Fruit fly (Drosophila melanogaster) whole organism, embryonic: ENCODE measurements around the gene flip.

Experiments
- Atf-2 ChIP-seq: fragments of 200-800 bp; sonication (Bioruptor generic); optimal IDR thresholded peaks from 2 replicates; lab custom pipeline; 2016; ENCODE audit warnings: missing biosample characterization, missing genetic modification characterization
- C15 ChIP-seq: fragments of 200-800 bp; sonication (Bioruptor generic); IDR thresholded peaks from 3 replicates; pipeline ENCODE4 v1.3.6; 2022; ENCODE audit warnings: missing biosample characterization, missing genetic modification characterization
- CG11456 ChIP-seq: fragments of 200-800 bp; sonication (Bioruptor generic); IDR thresholded peaks from 3 replicates; pipeline ENCODE4 v1.3.6; 2022; ENCODE audit warnings: missing biosample characterization, missing genetic modification characterization
- CG12236 ChIP-seq: fragments of 200-800 bp; sonication (Bioruptor generic); optimal IDR thresholded peaks from 2 replicates; lab custom pipeline; 2016; ENCODE audit warnings: missing biosample characterization, missing genetic modification characterization
- CG1233 ChIP-seq: fragments of 200-800 bp; sonication (Bioruptor generic); optimal IDR thresholded peaks from 4 replicates; lab custom pipeline; 2018; ENCODE audit warnings: missing biosample characterization, mild to moderate bottlenecking, missing genetic modification characterization
- CG12942 ChIP-seq: fragments of 200-800 bp; sonication (Bioruptor generic); optimal IDR thresholded peaks from 3 replicates; lab custom pipeline; 2016; ENCODE audit warnings: missing biosample characterization, missing genetic modification characterization
- CG14710 ChIP-seq: fragments of 200-800 bp; sonication (Bioruptor generic); optimal IDR thresholded peaks from 3 replicates; lab custom pipeline; 2019; ENCODE audit warnings: missing biosample characterization, mild to moderate bottlenecking, missing genetic modification characterization, moderate library complexity
- CG17361 ChIP-seq: fragments of 200-800 bp; sonication (Bioruptor generic); IDR thresholded peaks from 3 replicates; pipeline ENCODE4 v1.3.6; 2022; ENCODE audit warnings: missing biosample characterization, missing genetic modification characterization
- CG17802 ChIP-seq: fragments of 200-800 bp; sonication (Bioruptor generic); optimal IDR thresholded peaks from 2 replicates; lab custom pipeline; 2018; ENCODE audit warnings: missing biosample characterization, mild to moderate bottlenecking, missing genetic modification characterization, moderate library complexity
- CG1792 ChIP-seq: fragments of 200-800 bp; sonication (Bioruptor generic); optimal IDR thresholded peaks from 2 replicates; lab custom pipeline; 2016; ENCODE audit warnings: missing biosample characterization, missing genetic modification characterization
- CG18011 ChIP-seq: fragments of 200-800 bp; sonication (Bioruptor generic); optimal IDR thresholded peaks from 2 replicates; lab custom pipeline; 2017; ENCODE audit warnings: missing biosample characterization, missing genetic modification characterization, mild to moderate bottlenecking, moderate library complexity, missing genotype
- CG18764 ChIP-seq: fragments of 200-800 bp; sonication (Bioruptor generic); optimal IDR thresholded peaks from 3 replicates; lab custom pipeline; 2016; ENCODE audit warnings: missing biosample characterization, missing genetic modification characterization
- CG2129 ChIP-seq: fragments of 200-800 bp; sonication (Bioruptor generic); IDR thresholded peaks from 2 replicates; pipeline ENCODE4 v1.3.6; 2022; ENCODE audit warnings: missing biosample characterization, missing genetic modification characterization; ENCODE audit not compliant: partially characterized antibody
- CG2678 ChIP-seq: fragments of 200-800 bp; sonication (Bioruptor generic); optimal IDR thresholded peaks from 3 replicates; lab custom pipeline; 2019; ENCODE audit warnings: missing biosample characterization, mild to moderate bottlenecking, missing genetic modification characterization, moderate library complexity
- CG3281 ChIP-seq: fragments of 200-800 bp; sonication (Bioruptor generic); optimal IDR thresholded peaks from 3 replicates; lab custom pipeline; 2017; ENCODE audit warnings: missing biosample characterization, mild to moderate bottlenecking, missing genetic modification characterization
- CG3407 ChIP-seq: fragments of 200-800 bp; sonication (Bioruptor generic); optimal IDR thresholded peaks from 2 replicates; lab custom pipeline; 2018; ENCODE audit warnings: missing biosample characterization, mild to moderate bottlenecking, missing genetic modification characterization
- CG6791 ChIP-seq: fragments of 200-800 bp; sonication (Bioruptor generic); IDR thresholded peaks from 3 replicates; pipeline ENCODE4 v1.3.6; 2022; ENCODE audit warnings: missing biosample characterization, missing genetic modification characterization; ENCODE audit not compliant: partially characterized antibody
- CG7372 ChIP-seq: fragments of 200-800 bp; sonication (Bioruptor generic); IDR thresholded peaks from 2 replicates; pipeline ENCODE4 v1.3.6; 2022; ENCODE audit warnings: missing biosample characterization, missing genetic modification characterization
- CG7786 ChIP-seq: fragments of 200-800 bp; sonication (Bioruptor generic); optimal IDR thresholded peaks from 2 replicates; lab custom pipeline; 2016; ENCODE audit warnings: missing biosample characterization, missing genetic modification characterization
- CG7928 ChIP-seq: fragments of 200-800 bp; sonication (Bioruptor generic); optimal IDR thresholded peaks from 2 replicates; lab custom pipeline; 2017; ENCODE audit warnings: missing biosample characterization, mild to moderate bottlenecking, missing genetic modification characterization
- CG8478 ChIP-seq: fragments of >200 bp; optimal IDR thresholded peaks from 2 replicates; lab custom pipeline; 2018
- CG9817 ChIP-seq: fragments of 200-800 bp; sonication (Bioruptor generic); optimal IDR thresholded peaks from 2 replicates; lab custom pipeline; 2018; ENCODE audit warnings: missing biosample characterization, mild to moderate bottlenecking, missing genetic modification characterization, moderate library complexity
- CkIIα-i1 ChIP-seq: fragments of 200-800 bp; sonication (Bioruptor generic); IDR thresholded peaks from 2 replicates; pipeline ENCODE4 v1.3.6; 2022; ENCODE audit warnings: missing biosample characterization, missing genetic modification characterization
- CoRest ChIP-seq: fragments of 200-800 bp; sonication (Bioruptor generic); optimal IDR thresholded peaks from 3 replicates; lab custom pipeline; 2018; ENCODE audit warnings: missing biosample characterization, mild to moderate bottlenecking, missing genetic modification characterization, moderate library complexity
- D19A ChIP-seq: fragments of 200-800 bp; optimal IDR thresholded peaks from 3 replicates; lab custom pipeline; 2019; ENCODE audit warnings: missing biosample characterization, mild to moderate bottlenecking, missing genetic modification characterization, moderate library complexity
- Deaf1 ChIP-seq: fragments of 200-800 bp; optimal IDR thresholded peaks from 3 replicates; lab custom pipeline; 2019; ENCODE audit warnings: missing biosample characterization, mild to moderate bottlenecking, missing genetic modification characterization, moderate library complexity
- Dek ChIP-seq: fragments of 200-800 bp; sonication (Bioruptor generic); optimal IDR thresholded peaks from 3 replicates; lab custom pipeline; 2019; ENCODE audit warnings: missing biosample characterization, mild to moderate bottlenecking, missing genetic modification characterization, moderate library complexity
- E2f2 ChIP-seq: fragments of 200-800 bp; sonication (Bioruptor generic); IDR thresholded peaks from 2 replicates; pipeline ENCODE4 v1.3.6; 2022; ENCODE audit warnings: missing biosample characterization, missing genetic modification characterization
- Lim3 ChIP-seq: fragments of 200-800 bp; sonication (Bioruptor generic); IDR thresholded peaks from 2 replicates; pipeline ENCODE4 v1.3.6; 2022; ENCODE audit warnings: missing biosample characterization, missing genetic modification characterization
- Neu2 ChIP-seq: fragments of 200-800 bp; sonication (Bioruptor generic); optimal IDR thresholded peaks from 3 replicates; lab custom pipeline; 2016; ENCODE audit warnings: missing biosample characterization, missing genetic modification characterization, borderline replicate concordance
- Ravus ChIP-seq: fragments of 200-800 bp; sonication (Bioruptor generic); IDR thresholded peaks from 2 replicates; pipeline ENCODE4 v1.3.6; 2022; ENCODE audit warnings: missing biosample characterization, missing genetic modification characterization
- Side ChIP-seq: fragments of 200-800 bp; sonication (Bioruptor generic); optimal IDR thresholded peaks from 2 replicates; lab custom pipeline; 2016; ENCODE audit warnings: missing biosample characterization, missing genetic modification characterization
- Sox102F ChIP-seq: fragments of 200-800 bp; sonication (Bioruptor generic); optimal IDR thresholded peaks from 2 replicates; lab custom pipeline; 2018; ENCODE audit warnings: missing biosample characterization, mild to moderate bottlenecking, missing genetic modification characterization, moderate library complexity
- bab2 ChIP-seq: fragments of 200-800 bp; sonication (Bioruptor generic); optimal IDR thresholded peaks from 2 replicates; lab custom pipeline; 2016; ENCODE audit warnings: missing biosample characterization, missing genetic modification characterization
- cas ChIP-seq: fragments of 200-800 bp; sonication (Bioruptor generic); IDR thresholded peaks from 2 replicates; pipeline ENCODE4 v1.3.6; 2022; ENCODE audit warnings: missing biosample characterization, missing genetic modification characterization
- dm ChIP-seq: fragments of 200-800 bp; sonication (Bioruptor generic); optimal IDR thresholded peaks from 3 replicates; lab custom pipeline; 2016; ENCODE audit warnings: missing biosample characterization, missing genetic modification characterization
- fd96Cb ChIP-seq: fragments of 200-800 bp; sonication (Bioruptor generic); optimal IDR thresholded peaks from 2 replicates; lab custom pipeline; 2018; ENCODE audit warnings: missing biosample characterization, mild to moderate bottlenecking, missing genetic modification characterization, moderate library complexity
- gt ChIP-seq: fragments of 200-800 bp; sonication (Bioruptor generic); IDR thresholded peaks from 2 replicates; pipeline ENCODE4 v1.3.6; 2022; ENCODE audit warnings: missing biosample characterization, missing genetic modification characterization
- ind ChIP-seq: fragments of 200-800 bp; sonication (Bioruptor generic); optimal IDR thresholded peaks from 3 replicates; lab custom pipeline; 2016; ENCODE audit warnings: missing biosample characterization, missing genetic modification characterization
- jing ChIP-seq: fragments of 200-800 bp; sonication (Bioruptor generic); optimal IDR thresholded peaks from 2 replicates; lab custom pipeline; 2018; ENCODE audit warnings: missing biosample characterization, mild to moderate bottlenecking, missing genetic modification characterization
- ken ChIP-seq: fragments of 200-800 bp; sonication (Bioruptor generic); IDR thresholded peaks from 3 replicates; pipeline ENCODE4 v1.3.6; 2022; ENCODE audit warnings: missing biosample characterization, missing genetic modification characterization
- kni ChIP-seq: fragments of 200-800 bp; sonication (Bioruptor generic); optimal IDR thresholded peaks from 3 replicates; lab custom pipeline; 2017; ENCODE audit warnings: mild to moderate bottlenecking, missing biosample characterization, missing genetic modification reagents, missing genetic modification characterization
- lola ChIP-seq, 3 experiments: fragments of >200 bp in 2 of 3; fragments of 200-800 bp in 1 of 3; sonication (Bioruptor generic) in 1 of 3; optimal IDR thresholded peaks; 2 replicates each; lab custom pipeline; 2017 to 2019; ENCODE audit warnings: missing biosample characterization in 3 of 3, missing genetic modification characterization in 3 of 3, mild to moderate bottlenecking in 1 of 3, moderate library complexity in 1 of 3
- lov ChIP-seq, 2 experiments: fragments of 200-800 bp in 1 of 2; fragments of >200 bp in 1 of 2; sonication (Bioruptor generic) in 1 of 2; IDR thresholded peaks in 1 of 2; optimal IDR thresholded peaks in 1 of 2; 2 replicates in 1 of 2; 3 replicates in 1 of 2; pipeline versions ENCODE4 v1.3.6 to Lab custom; 2017 to 2022; ENCODE audit warnings: missing biosample characterization in 1 of 2, missing genetic modification characterization in 1 of 2
- luna ChIP-seq: fragments of 200-800 bp; sonication (Bioruptor generic); optimal IDR thresholded peaks from 2 replicates; lab custom pipeline; 2016; ENCODE audit warnings: missing biosample characterization, missing genetic modification characterization
- pita ChIP-seq: fragments of 200-800 bp; sonication (Bioruptor generic); optimal IDR thresholded peaks from 2 replicates; lab custom pipeline; 2017; ENCODE audit warnings: missing biosample characterization, mild to moderate bottlenecking, missing genetic modification characterization
- pzg ChIP-seq: fragments of 200-800 bp; sonication (Bioruptor generic); optimal IDR thresholded peaks from 3 replicates; lab custom pipeline; 2018; ENCODE audit warnings: missing biosample characterization, mild to moderate bottlenecking, missing genetic modification characterization, moderate library complexity
- repo ChIP-seq: fragments of 200-800 bp; sonication (Bioruptor generic); optimal IDR thresholded peaks from 2 replicates; lab custom pipeline; 2016; ENCODE audit warnings: missing biosample characterization, missing genetic modification characterization
- rib ChIP-seq: fragments of 200-800 bp; sonication (Bioruptor generic); IDR thresholded peaks from 2 replicates; pipeline ENCODE4 v1.3.6; 2022; ENCODE audit warnings: missing biosample characterization, missing genetic modification characterization
- row ChIP-seq: fragments of 200-800 bp; sonication (Bioruptor generic); IDR thresholded peaks from 3 replicates; pipeline ENCODE4 v1.3.6; 2022; ENCODE audit warnings: missing biosample characterization, missing genetic modification characterization
- wdn ChIP-seq: fragments of 200-800 bp; sonication (Bioruptor generic); IDR thresholded peaks from 2 replicates; pipeline ENCODE4 v1.3.6; 2022; ENCODE audit warnings: missing biosample characterization, missing genetic modification characterization

flip gene

DNA sequence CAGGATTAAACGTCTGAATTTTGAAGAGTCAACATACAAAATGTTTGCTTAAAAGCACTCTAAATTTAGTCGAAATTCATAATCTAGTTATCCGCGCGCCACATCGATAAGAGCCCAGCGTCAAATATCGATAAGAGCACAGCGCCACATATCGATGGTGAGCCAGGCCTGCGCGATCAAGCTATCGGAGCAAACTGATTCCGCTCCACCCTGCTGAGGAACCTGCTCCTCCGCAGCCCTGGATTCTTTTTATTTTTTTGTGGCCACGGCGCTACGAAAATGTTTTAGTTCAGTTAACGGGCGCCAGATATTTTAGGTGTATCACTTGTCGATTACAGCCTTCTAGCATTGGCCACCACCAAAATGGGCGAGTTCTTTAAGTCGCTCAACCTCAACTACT lies 56.9 kb downstream of the flip start (continued):
- TF ChIP-seq Neu2 (GFP tag; lab: Kevin White, UChicago) (no peak), CG3281 (GFP tag; lab: Kevin White, UChicago) (no peak), pzg (GFP tag; lab: Kevin White, UChicago) (peak; percentile 97), CG14710 (tag; lab: Kevin White, UChicago) (peak; percentile 42), CG7372 (no peak), wdn (GFP tag; lab: Robert Waterston, UW) (no peak; the same call in 1 of the 2 replicates), ind (GFP tag; lab: Kevin White, UChicago) (no peak), CG18011 (GFP tag; lab: Kevin White, UChicago) (peak; percentile 20), kni (no peak), CG1233 (no peak), CG12942 (peak; percentile 12), rib (no peak), CoRest (peak; percentile 32), CG2129 (GFP tag; lab: Robert Waterston, UW) (peak; percentile 92), luna (peak; percentile 45), pita (GFP tag; lab: Kevin White, UChicago) (no peak), C15 (no peak), CG2678 (tag; lab: Kevin White, UChicago) (no peak), cas (GFP tag; lab: Robert Waterston, UW) (peak; percentile 25; the same call in 1 of the 2 replicates), CG17802 (tag; lab: Kevin White, UChicago) (no peak), Sox102F (GFP tag; lab: Kevin White, UChicago) (no peak), CG11456 (GFP tag; lab: Robert Waterston, UW) (peak; percentile 66; the same call in 2 of the 3 replicates), CG3407 (GFP tag; lab: Kevin White, UChicago) (no peak), CG7786 (GFP tag; lab: Kevin White, UChicago) (peak; percentile 36), CkIIα-i1 (GFP tag; lab: Robert Waterston, UW) (no peak), CG6791 (GFP tag; lab: Robert Waterston, UW) (peak; percentile 99), CG1792 (GFP tag; lab: Kevin White, UChicago) (peak; percentile 22), Deaf1 (tag; lab: Kevin White, UChicago) (peak; percentile 33), CG18764 (no peak), Ravus (no peak), Atf-2 (GFP tag; lab: Kevin White, UChicago) (no peak), jing (GFP tag; lab: Kevin White, UChicago) (no peak), D19A (tag; lab: Kevin White, UChicago) (no peak), dm (GFP tag; lab: Kevin White, UChicago) (peak; percentile 1), repo (GFP tag; lab: Kevin White, UChicago) (peak; percentile 48), CG17361 (GFP tag; lab: Robert Waterston, UW) (peak; percentile 47; the same call in 1 of the 3 replicates), bab2 (GFP tag; lab: Kevin White, UChicago) (peak; percentile 13), Side (no peak), CG12236 (GFP tag; lab: Kevin White, UChicago) (no peak), row (GFP tag; lab: Robert Waterston, UW) (peak; percentile 73), Lim3 (no peak), lov (optimal IDR thresholded peaks at IDR 0.05; lab: Kevin White, UChicago) (no peak), lov (GFP tag; IDR thresholded peaks at IDR 0.05; lab: Robert Waterston, UW) (no peak), Dek (tag; lab: Kevin White, UChicago) (peak; percentile 45), CG9817 (tag; lab: Kevin White, UChicago) (peak; percentile 25), lola (GFP tag; optimal IDR thresholded peaks at IDR 0.05; lab: Kevin White, UChicago) (no peak), ken (GFP tag; lab: Robert Waterston, UW) (no peak), CG8478 (lab: Kevin White, UChicago) (no peak), E2f2 (peak; percentile 99), gt (GFP tag; lab: Robert Waterston, UW) (no peak), fd96Cb (no peak), CG7928 (GFP tag; lab: Kevin White, UChicago) (peak; percentile 99)
